Worm (Caenorhabditis elegans): Measurements from ENCODE around the gene div-1.

div-1 gene

DNA sequence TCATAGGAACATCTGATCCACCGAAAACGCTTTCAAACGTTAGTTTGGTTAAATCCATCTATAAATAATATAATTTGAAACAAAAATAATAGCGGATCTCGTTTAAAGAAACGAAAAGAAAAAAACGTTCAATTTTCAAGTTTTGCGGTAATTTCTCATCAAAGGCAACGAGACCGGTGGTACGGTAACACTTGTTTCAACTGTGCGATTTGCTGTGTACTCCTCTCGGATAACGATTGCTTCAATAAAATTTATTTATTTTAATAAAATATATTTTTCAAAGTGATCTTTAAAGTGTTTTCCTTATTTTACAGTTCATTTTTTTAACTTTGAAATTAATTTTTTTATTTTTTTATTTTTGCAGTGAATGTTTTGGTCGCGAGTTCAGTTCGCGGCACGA, 29.8 kb downstream of the div-1 start, which contains the start of the genes rde-4 and cox-14 (continued):
- TF ChIP-seq pha-4 (tag; optimal IDR thresholded peaks at IDR 0.05), result peak; percentile 32
- TF ChIP-seq F49E8.2 (tag; optimal IDR thresholded peaks at IDR 0.05; ENCODE audit: insufficient read depth), result no peak
- no peak for TF ChIP-seq lsy-27 (tag; optimal IDR thresholded peaks at IDR 0.05; ENCODE audit: borderline replicate concordance, insufficient read depth)
- TF ChIP-seq nhr-120 (GFP tag; IDR thresholded peaks at IDR 0.05), result no peak
- TF ChIP-seq xnd-1 (tag; optimal IDR thresholded peaks at IDR 0.05), result peak; percentile 22

DNA sequence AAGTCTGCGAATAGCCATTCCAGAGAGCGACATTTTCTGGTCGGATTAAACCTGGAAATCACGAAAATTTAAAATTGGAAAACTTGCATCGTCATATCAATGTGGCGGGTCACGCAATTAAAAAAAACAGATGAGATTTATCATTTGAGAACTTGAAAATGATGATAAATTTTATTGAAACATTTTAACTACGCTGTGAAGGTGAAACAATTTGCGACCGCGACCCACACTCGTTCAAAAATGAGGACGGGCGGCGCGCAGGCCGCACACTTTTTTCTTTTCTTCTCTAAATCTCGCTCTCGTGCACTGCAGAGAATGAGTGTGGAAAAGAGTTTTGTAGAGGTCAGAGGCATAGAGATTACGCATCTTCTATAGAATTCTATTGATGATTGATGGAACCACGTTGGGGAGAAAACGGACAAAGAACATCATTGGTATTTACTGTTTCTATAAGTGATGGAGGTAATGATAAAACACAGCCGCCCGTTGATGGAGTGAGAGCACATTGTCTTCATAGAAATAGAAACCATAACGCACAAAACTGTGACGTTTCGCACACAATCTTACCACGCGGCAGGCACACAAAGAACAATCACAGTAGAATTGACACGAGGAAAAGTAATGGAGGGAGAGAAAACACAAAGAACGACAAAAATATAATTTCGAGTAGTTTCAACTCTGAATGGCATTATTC, 31.6 kb downstream of the div-1 start, which contains the start of gene cts-1:
cts-1 (minus strand) TSS at position 51 of the 694 bp plus-strand sequence.
- TF ChIP-seq F10E7.11 (tag; optimal IDR thresholded peaks at IDR 0.05) (peak; percentile 32), nhr-179 (tag; optimal IDR thresholded peaks at IDR 0.05) (no peak), K12H6.12 (tag; optimal IDR thresholded peaks at IDR 0.05) (no peak), efl-1 (GFP tag; optimal IDR thresholded peaks at IDR 0.05) (peak; percentile 41), ceh-91 (GFP tag; IDR thresholded peaks at IDR 0.05) (no peak), rcor-1 (GFP tag; IDR thresholded peaks at IDR 0.05) (no peak), snpc-3.4 (tag; optimal IDR thresholded peaks at IDR 0.05) (peak; percentile 7), lin-54 (GFP tag; optimal IDR thresholded peaks at IDR 0.05) (peak; percentile 57), nhr-27 (tag; optimal IDR thresholded peaks at IDR 0.05) (no peak), aptf-2 (GFP tag; conservative IDR thresholded peaks at IDR 0.05) (no peak), zfh-2 (GFP tag; conservative IDR thresholded peaks at IDR 0.05) (no peak), mcd-1 (GFP tag; IDR thresholded peaks at IDR 0.05) (no peak), tlf-1 (GFP tag; optimal IDR thresholded peaks at IDR 0.05) (peak; percentile 71), nhr-90 (tag; optimal IDR thresholded peaks at IDR 0.05) (peak; percentile 63), ceh-27 (GFP tag; optimal IDR thresholded peaks at IDR 0.05) (no peak), sptf-2 (GFP tag; optimal IDR thresholded peaks at IDR 0.05) (no peak), repo-1 (tag; optimal IDR thresholded peaks at IDR 0.05) (peak; percentile 6), tbx-9 (tag; optimal IDR thresholded peaks at IDR 0.05; ENCODE audit: borderline replicate concordance) (no peak), ztf-25 (GFP tag; IDR thresholded peaks at IDR 0.05) (no peak), B0261.1 (tag; optimal IDR thresholded peaks at IDR 0.05) (no peak), D2030.7 (GFP tag; IDR thresholded peaks at IDR 0.05) (no peak), nfya-1 (tag; optimal IDR thresholded peaks at IDR 0.05; ENCODE audit: borderline replicate concordance, insufficient read depth) (no peak), hlh-12 (tag; optimal IDR thresholded peaks at IDR 0.05) (no peak), lsy-27 (tag; optimal IDR thresholded peaks at IDR 0.05; ENCODE audit: borderline replicate concordance, insufficient read depth) (no peak), T07F8.4 (tag; optimal IDR thresholded peaks at IDR 0.05) (no peak), F52B5.7 (tag; optimal IDR thresholded peaks at IDR 0.05) (no peak), ztf-22 (GFP tag; optimal IDR thresholded peaks at IDR 0.05) (peak; percentile 52), hlh-26 (GFP tag; conservative IDR thresholded peaks at IDR 0.05) (no peak), F49E8.2 (tag; optimal IDR thresholded peaks at IDR 0.05; ENCODE audit: insufficient read depth) (peak; percentile 23), F55B11.4 (tag; optimal IDR thresholded peaks at IDR 0.05; ENCODE audit: borderline replicate concordance, insufficient read depth) (no peak), Y95B8A.8 (GFP tag; IDR thresholded peaks at IDR 0.05) (no peak), ztf-3 (GFP tag; optimal IDR thresholded peaks at IDR 0.05) (no peak), pha-4 (tag; optimal IDR thresholded peaks at IDR 0.05) (no peak), unc-130 (GFP tag; optimal IDR thresholded peaks at IDR 0.05) (no peak), C06A6.2 (GFP tag; conservative IDR thresholded peaks at IDR 0.05) (no peak), hrde-1 (tag; optimal IDR thresholded peaks at IDR 0.05; ENCODE audit: borderline replicate concordance) (no peak), lag-1 (GFP tag; IDR thresholded peaks at IDR 0.05) (no peak), die-1 (tag; optimal IDR thresholded peaks at IDR 0.05) (peak; percentile 36), F22D6.2 (tag; optimal IDR thresholded peaks at IDR 0.05) (peak; percentile 75), ztf-18 (tag; optimal IDR thresholded peaks at IDR 0.05) (peak; percentile 54), Y56A3A.18 (GFP tag; IDR thresholded peaks at IDR 0.05) (no peak), nhr-80 (tag; optimal IDR thresholded peaks at IDR 0.05) (peak; percentile 95), ceh-79 (tag; optimal IDR thresholded peaks at IDR 0.05) (peak; percentile 19)

Data from whole organism, young adult.